Worm (Caenorhabditis elegans) whole organism, early embryonic: ENCODE results near the gene lgc-29.

Experiments
- B0310.2 ChIP-seq: sonication (generic microtip); optimal IDR thresholded peaks from 2 replicates; lab custom pipeline; 2016; ENCODE audit warnings: mild to moderate bottlenecking, missing genetic modification characterization, missing compliant biosample characterization
- F13C5.2 ChIP-seq: sonication (generic microtip); optimal IDR thresholded peaks from 2 replicates; lab custom pipeline; 2017; ENCODE audit warnings: mild to moderate bottlenecking, missing genetic modification characterization, inconsistent platforms, missing compliant biosample characterization
- aly-1 ChIP-seq: sonication (generic microtip); optimal IDR thresholded peaks from 2 replicates; lab custom pipeline; 2016; ENCODE audit warnings: missing genetic modification characterization, missing compliant biosample characterization
- ama-1 ChIP-seq: fragments of 150-350 bp; optimal IDR thresholded peaks from 2 replicates; lab custom pipeline; 2014
- ceh-13 ChIP-seq: fragments of 200-800 bp; sonication (Bioruptor generic); optimal IDR thresholded peaks from 2 replicates; lab custom pipeline; 2018; ENCODE audit warnings: mild to moderate bottlenecking, missing genetic modification characterization, missing compliant biosample characterization
- ets-7 ChIP-seq: sonication (generic microtip); optimal IDR thresholded peaks from 2 replicates; lab custom pipeline; 2016; ENCODE audit warnings: missing genotype, missing genetic modification characterization, missing compliant biosample characterization
- flt-1 ChIP-seq: fragments of 200-800 bp; sonication (Bioruptor generic); IDR thresholded peaks from 2 replicates; pipeline ENCODE4 v1.3.6; 2022; ENCODE audit warnings: missing genetic modification characterization, missing compliant biosample characterization
- hmbx-1 ChIP-seq: sonication (generic microtip); optimal IDR thresholded peaks from 2 replicates; lab custom pipeline; 2016; ENCODE audit warnings: mild to moderate bottlenecking, missing genetic modification characterization, missing compliant biosample characterization
- hmg-4 ChIP-seq: fragments of 200-800 bp; sonication (Bioruptor generic); optimal IDR thresholded peaks from 2 replicates; lab custom pipeline; 2018; ENCODE audit warnings: mild to moderate bottlenecking, missing genetic modification characterization, missing compliant biosample characterization
- pes-1 ChIP-seq: fragments of 200-800 bp; sonication (Bioruptor generic); IDR thresholded peaks from 2 replicates; pipeline ENCODE4 v1.3.6; 2022; ENCODE audit warnings: missing genetic modification reagents, missing genetic modification characterization, missing compliant biosample characterization
- scrt-1 ChIP-seq: fragments of 200-800 bp; sonication (Bioruptor generic); IDR thresholded peaks from 2 replicates; pipeline ENCODE4 v1.3.6; 2022; ENCODE audit warnings: missing genetic modification characterization, missing compliant biosample characterization
- sea-1 ChIP-seq: fragments of 200-800 bp; sonication (Bioruptor generic); conservative IDR thresholded peaks from 2 replicates; pipeline ENCODE4 v1.3.6; 2022; ENCODE audit warnings: missing genetic modification characterization, missing compliant biosample characterization
- tbx-11 ChIP-seq: fragments of 200-800 bp; sonication (Bioruptor generic); IDR thresholded peaks from 2 replicates; pipeline ENCODE4 v1.3.6; 2022; ENCODE audit warnings: missing genetic modification characterization, missing compliant biosample characterization
- tra-4 ChIP-seq: sonication (generic microtip); optimal IDR thresholded peaks from 2 replicates; lab custom pipeline; 2017; ENCODE audit warnings: missing genetic modification characterization, missing compliant biosample characterization

DNA sequence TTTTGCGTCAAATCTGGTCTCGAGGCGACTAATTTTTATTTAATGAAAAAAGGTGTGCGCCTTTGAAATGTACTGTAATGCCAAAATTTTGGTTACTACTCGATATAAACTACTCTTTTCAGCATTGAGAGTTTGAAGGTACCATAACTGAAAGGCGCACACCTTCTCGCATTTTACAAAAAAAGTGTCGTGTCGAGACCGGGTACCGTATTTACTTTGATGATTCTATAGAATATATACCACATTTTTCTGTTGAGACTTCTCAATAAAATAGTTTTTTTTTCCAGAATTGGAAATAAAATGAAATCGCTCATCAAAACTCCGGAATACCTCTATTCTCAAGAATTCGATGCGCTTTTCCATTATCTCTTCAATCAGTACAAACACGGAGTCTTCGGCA lies 24.1 kb downstream of the lgc-29 start, which contains the start of gene Y45G5AM.4:
- TF ChIP-seq ama-1 (lab: Kevin White, UChicago) (no peak), hmg-4 (GFP tag; lab: Kevin White, UChicago) (no peak), tbx-11 (no peak), B0310.2 (no peak), sea-1 (GFP tag; lab: Robert Waterston, UW) (no peak), ets-7 (tag; lab: Kevin White, UChicago) (no peak), aly-1 (tag; lab: Kevin White, UChicago) (no peak), tra-4 (tag; lab: Kevin White, UChicago) (no peak), scrt-1 (GFP tag; lab: Robert Waterston, UW) (no peak), F13C5.2 (tag; lab: Kevin White, UChicago) (no peak), flt-1 (GFP tag; lab: Robert Waterston, UW) (no peak), pes-1 (no peak), hmbx-1 (no peak), ceh-13 (GFP tag; lab: Kevin White, UChicago) (no peak)
